Fruit fly (Drosophila melanogaster) whole organism, embryonic: ENCODE results near the gene CG4338.

Experiments
- Adf1 ChIP-seq: fragments of 200-800 bp; sonication (Bioruptor generic); IDR thresholded peaks from 2 replicates; pipeline ENCODE4 v1.3.6; 2022; ENCODE audit warnings: missing biosample characterization, missing genetic modification characterization
- B-H2 ChIP-seq: fragments of 200-800 bp; sonication (Bioruptor generic); optimal IDR thresholded peaks from 2 replicates; lab custom pipeline; 2018; ENCODE audit warnings: missing biosample characterization, mild to moderate bottlenecking, missing genetic modification characterization
- Blimp-1 ChIP-seq: fragments of 200-800 bp; sonication (Bioruptor generic); optimal IDR thresholded peaks from 3 replicates; lab custom pipeline; 2018; ENCODE audit warnings: missing biosample characterization, missing genetic modification characterization, mild to moderate bottlenecking, moderate library complexity, missing genetic modification reagents
- CG10147 ChIP-seq: fragments of 200-800 bp; sonication (Bioruptor generic); optimal IDR thresholded peaks from 2 replicates; lab custom pipeline; 2019; ENCODE audit warnings: missing biosample characterization, mild to moderate bottlenecking, missing genetic modification characterization, moderate library complexity
- CG10959 ChIP-seq: fragments of 200-800 bp; sonication (Bioruptor generic); IDR thresholded peaks from 2 replicates; pipeline ENCODE4 v1.3.6; 2022; ENCODE audit warnings: missing biosample characterization, missing genetic modification characterization
- CG12236 ChIP-seq: fragments of 200-800 bp; sonication (Bioruptor generic); optimal IDR thresholded peaks from 2 replicates; lab custom pipeline; 2016; ENCODE audit warnings: missing biosample characterization, missing genetic modification characterization
- CG12769 ChIP-seq: fragments of 200-800 bp; sonication (Bioruptor generic); optimal IDR thresholded peaks from 2 replicates; lab custom pipeline; 2019; ENCODE audit warnings: missing biosample characterization, mild to moderate bottlenecking, missing genetic modification characterization, moderate library complexity
- CG13287 ChIP-seq: fragments of 200-800 bp; sonication (Bioruptor generic); IDR thresholded peaks from 2 replicates; pipeline ENCODE4 v1.3.6; 2022; ENCODE audit warnings: missing biosample characterization, missing genetic modification characterization; ENCODE audit not compliant: partially characterized antibody
- CG18262 ChIP-seq: fragments of 200-800 bp; optimal IDR thresholded peaks from 3 replicates; lab custom pipeline; 2019; ENCODE audit warnings: missing biosample characterization, mild to moderate bottlenecking, missing genetic modification characterization, moderate library complexity
- CG1832 ChIP-seq: fragments of 200-800 bp; sonication (Bioruptor generic); optimal IDR thresholded peaks from 2 replicates; lab custom pipeline; 2017; ENCODE audit warnings: missing biosample characterization, mild to moderate bottlenecking, missing genetic modification characterization, inconsistent platforms
- CG18476 ChIP-seq: fragments of 200-800 bp; sonication (Bioruptor generic); optimal IDR thresholded peaks from 2 replicates; lab custom pipeline; 2016; ENCODE audit warnings: missing biosample characterization, mild to moderate bottlenecking, missing genetic modification characterization
- CG2129 ChIP-seq: fragments of 200-800 bp; sonication (Bioruptor generic); IDR thresholded peaks from 2 replicates; pipeline ENCODE4 v1.3.6; 2022; ENCODE audit warnings: missing biosample characterization, missing genetic modification characterization; ENCODE audit not compliant: partially characterized antibody
- CG31224 ChIP-seq: fragments of 200-800 bp; sonication (Bioruptor generic); IDR thresholded peaks from 2 replicates; pipeline ENCODE4 v1.3.6; 2022; ENCODE audit warnings: missing biosample characterization, missing genetic modification characterization
- CG32772 ChIP-seq: fragments of 200-800 bp; sonication (Bioruptor generic); IDR thresholded peaks from 2 replicates; pipeline ENCODE4 v1.3.6; 2022; ENCODE audit warnings: missing biosample characterization, missing genetic modification characterization
- CG34376 ChIP-seq: fragments of 200-800 bp; sonication (Bioruptor generic); optimal IDR thresholded peaks from 2 replicates; lab custom pipeline; 2018; ENCODE audit warnings: missing biosample characterization, mild to moderate bottlenecking, missing genetic modification characterization
- CG3726 ChIP-seq: fragments of 200-800 bp; sonication (Bioruptor generic); IDR thresholded peaks from 3 replicates; pipeline ENCODE4, ENCODE4 v1.3.6; 2022; ENCODE audit warnings: missing biosample characterization, missing genetic modification characterization
- CG43689 ChIP-seq: fragments of 200-800 bp; sonication (Bioruptor generic); IDR thresholded peaks from 2 replicates; pipeline ENCODE4 v1.3.6; 2022; ENCODE audit warnings: missing biosample characterization, missing genetic modification characterization
- CG8281 ChIP-seq: fragments of 200-800 bp; sonication (Bioruptor generic); optimal IDR thresholded peaks from 2 replicates; lab custom pipeline; 2018; ENCODE audit warnings: missing biosample characterization, mild to moderate bottlenecking, missing genetic modification characterization, moderate library complexity
- Deaf1 ChIP-seq: fragments of 200-800 bp; optimal IDR thresholded peaks from 3 replicates; lab custom pipeline; 2019; ENCODE audit warnings: missing biosample characterization, mild to moderate bottlenecking, missing genetic modification characterization, moderate library complexity
- Dip3 ChIP-seq: fragments of 200-800 bp; sonication (Bioruptor generic); optimal IDR thresholded peaks from 3 replicates; lab custom pipeline; 2016; ENCODE audit warnings: missing biosample characterization, missing genetic modification characterization
- HHEX ChIP-seq: fragments of 200-800 bp; sonication (Bioruptor generic); optimal IDR thresholded peaks from 3 replicates; lab custom pipeline; 2017; ENCODE audit warnings: missing biosample characterization, mild to moderate bottlenecking, missing genetic modification characterization, missing genetic modification reagents
- Hand ChIP-seq: fragments of 200-800 bp; sonication (Bioruptor generic); optimal IDR thresholded peaks from 2 replicates; lab custom pipeline; 2017; ENCODE audit warnings: mild to moderate bottlenecking, missing biosample characterization, missing genetic modification reagents, missing genetic modification characterization
- Hr39 ChIP-seq: fragments of >200 bp; optimal IDR thresholded peaks from 2 replicates; lab custom pipeline; 2017
- Meics ChIP-seq: fragments of 200-800 bp; sonication (Bioruptor generic); optimal IDR thresholded peaks from 2 replicates; lab custom pipeline; 2017; ENCODE audit warnings: missing biosample characterization, mild to moderate bottlenecking, missing genetic modification characterization
- Mes4 ChIP-seq: fragments of 200-800 bp; sonication (Bioruptor generic); optimal IDR thresholded peaks from 2 replicates; lab custom pipeline; 2016; ENCODE audit warnings: missing biosample characterization, missing genetic modification characterization
- NfI ChIP-seq: fragments of 200-800 bp; sonication (Bioruptor generic); optimal IDR thresholded peaks from 3 replicates; lab custom pipeline; 2018; ENCODE audit warnings: missing biosample characterization, mild to moderate bottlenecking, missing genetic modification characterization, moderate library complexity
- Ravus ChIP-seq: fragments of 200-800 bp; sonication (Bioruptor generic); IDR thresholded peaks from 2 replicates; pipeline ENCODE4 v1.3.6; 2022; ENCODE audit warnings: missing biosample characterization, missing genetic modification characterization
- Ssrp ChIP-seq: fragments of 200-800 bp; sonication (Bioruptor generic); optimal IDR thresholded peaks from 2 replicates; lab custom pipeline; 2018; ENCODE audit warnings: missing biosample characterization, mild to moderate bottlenecking, missing genetic modification characterization, moderate library complexity
- Tbp ChIP-seq: fragments of >200 bp; optimal IDR thresholded peaks from 2 replicates; lab custom pipeline; 2018; ENCODE audit warnings: missing biosample characterization, missing genetic modification characterization
- az2 ChIP-seq: fragments of 200-800 bp; sonication (Bioruptor generic); optimal IDR thresholded peaks from 3 replicates; lab custom pipeline; 2016; ENCODE audit warnings: missing biosample characterization, missing genetic modification characterization
- emc ChIP-seq: fragments of 200-800 bp; sonication (Bioruptor generic); optimal IDR thresholded peaks from 2 replicates; lab custom pipeline; 2016; ENCODE audit warnings: missing biosample characterization, missing genetic modification characterization
- fd3F ChIP-seq: fragments of 200-800 bp; sonication (Bioruptor generic); optimal IDR thresholded peaks from 2 replicates; lab custom pipeline; 2018; ENCODE audit warnings: missing biosample characterization, mild to moderate bottlenecking, missing genetic modification characterization, moderate library complexity
- gsb-n ChIP-seq: fragments of 200-800 bp; sonication (Bioruptor generic); optimal IDR thresholded peaks from 3 replicates; lab custom pipeline; 2018; ENCODE audit warnings: missing biosample characterization, mild to moderate bottlenecking, missing genetic modification characterization
- lov ChIP-seq, 2 experiments: fragments of 200-800 bp in 1 of 2; fragments of >200 bp in 1 of 2; sonication (Bioruptor generic) in 1 of 2; IDR thresholded peaks in 1 of 2; optimal IDR thresholded peaks in 1 of 2; 2 replicates in 1 of 2; 3 replicates in 1 of 2; pipeline versions ENCODE4 v1.3.6 to Lab custom; 2017 to 2022; ENCODE audit warnings: missing biosample characterization in 1 of 2, missing genetic modification characterization in 1 of 2
- nerfin-1 ChIP-seq: fragments of 200-800 bp; sonication (Bioruptor generic); optimal IDR thresholded peaks from 3 replicates; lab custom pipeline; 2019; ENCODE audit warnings: missing biosample characterization, mild to moderate bottlenecking, missing genetic modification characterization, moderate library complexity
- odd ChIP-seq: fragments of 200-800 bp; sonication (Bioruptor generic); optimal IDR thresholded peaks from 2 replicates; lab custom pipeline; 2017; ENCODE audit warnings: missing biosample characterization, mild to moderate bottlenecking, missing genetic modification characterization
- org-1 ChIP-seq: fragments of 200-800 bp; sonication (Bioruptor generic); optimal IDR thresholded peaks from 2 replicates; lab custom pipeline; 2017; ENCODE audit warnings: missing biosample characterization, missing genetic modification characterization
- p53 ChIP-seq: fragments of 200-800 bp; sonication (Bioruptor generic); optimal IDR thresholded peaks from 2 replicates; lab custom pipeline; 2016; ENCODE audit warnings: missing biosample characterization, missing genetic modification characterization
- phol ChIP-seq: fragments of 200-800 bp; sonication (Bioruptor generic); optimal IDR thresholded peaks from 3 replicates; lab custom pipeline; 2018; ENCODE audit warnings: missing biosample characterization, mild to moderate bottlenecking, missing genetic modification characterization, moderate library complexity
- pros ChIP-seq: fragments of 200-800 bp; sonication (Bioruptor generic); optimal IDR thresholded peaks from 3 replicates; lab custom pipeline; 2019; ENCODE audit warnings: missing biosample characterization, mild to moderate bottlenecking, missing genetic modification characterization, moderate library complexity
- repo ChIP-seq: fragments of 200-800 bp; sonication (Bioruptor generic); optimal IDR thresholded peaks from 2 replicates; lab custom pipeline; 2016; ENCODE audit warnings: missing biosample characterization, missing genetic modification characterization
- sisA ChIP-seq: fragments of 200-800 bp; sonication (Bioruptor generic); IDR thresholded peaks from 2 replicates; pipeline ENCODE4 v1.3.6; 2022; ENCODE audit warnings: missing biosample characterization, missing genetic modification characterization
- stwl ChIP-seq: fragments of 200-800 bp; sonication (Bioruptor generic); optimal IDR thresholded peaks from 3 replicates; lab custom pipeline; 2018; ENCODE audit warnings: missing biosample characterization, mild to moderate bottlenecking, missing genetic modification characterization, moderate library complexity
- tna ChIP-seq: fragments of 200-800 bp; sonication (Bioruptor generic); IDR thresholded peaks from 2 replicates; pipeline ENCODE4 v1.3.6; 2022; ENCODE audit warnings: missing biosample characterization, missing genetic modification characterization; ENCODE audit not compliant: partially characterized antibody
- trh ChIP-seq: fragments of 200-800 bp; sonication (Bioruptor generic); optimal IDR thresholded peaks from 2 replicates; lab custom pipeline; 2016; ENCODE audit warnings: missing biosample characterization, missing genetic modification characterization
- unc-4 ChIP-seq: fragments of 200-800 bp; sonication (Bioruptor generic); IDR thresholded peaks from 2 replicates; pipeline ENCODE4 v1.3.6; 2022; ENCODE audit warnings: missing biosample characterization, missing genetic modification characterization; ENCODE audit not compliant: partially characterized antibody
- unpg ChIP-seq: fragments of 200-800 bp; sonication (Bioruptor generic); optimal IDR thresholded peaks from 3 replicates; lab custom pipeline; 2018; ENCODE audit warnings: missing biosample characterization, mild to moderate bottlenecking, missing genetic modification characterization, moderate library complexity
- zfh1 ChIP-seq: fragments of 200-800 bp; sonication (Bioruptor generic); IDR thresholded peaks from 3 replicates; pipeline ENCODE4 v1.3.6; 2022; ENCODE audit warnings: missing biosample characterization, missing genetic modification characterization

The CG4338 gene

DNA sequence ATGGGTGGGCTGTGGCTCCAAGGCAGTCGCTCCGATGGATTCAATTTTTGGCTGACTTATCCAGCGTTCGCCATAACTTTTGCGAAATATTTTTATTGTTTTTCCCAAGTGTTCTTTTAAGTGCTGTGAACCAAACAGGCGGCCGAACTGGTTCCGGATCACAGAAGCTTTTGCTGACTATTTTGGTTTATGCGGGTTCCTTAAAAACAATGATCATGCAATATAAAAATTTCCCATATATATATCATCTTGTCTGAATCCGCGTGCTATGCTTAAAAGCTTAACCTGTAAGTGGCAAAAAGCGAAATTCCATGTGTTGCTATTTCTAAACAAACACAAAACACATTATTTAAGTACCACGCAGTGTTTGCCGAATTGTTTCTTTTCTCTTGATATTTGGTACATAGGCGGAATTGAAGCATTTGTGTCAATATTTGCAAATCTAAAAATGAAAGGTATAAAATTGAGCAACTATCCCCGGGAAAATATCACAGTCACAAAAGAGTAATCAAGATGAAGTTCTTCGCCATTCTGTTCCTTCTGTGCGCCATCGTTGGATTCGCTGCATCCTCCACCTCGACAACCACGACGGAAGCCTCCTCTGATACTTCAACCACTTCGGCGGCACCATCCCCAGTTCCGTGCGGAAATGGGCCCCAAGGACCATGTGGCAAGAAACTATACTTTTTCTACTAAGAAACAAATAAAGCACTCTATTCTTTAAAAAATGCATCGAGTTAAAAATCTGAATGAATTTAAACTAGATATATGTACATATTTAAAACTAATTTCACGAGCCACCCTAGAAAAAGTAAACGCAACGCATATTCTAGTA, 44.8 kb downstream of the CG4338 start, which contains the start of the genes CG6276 and CG44040 (continued):
- TF ChIP-seq Tbp (GFP tag; lab: Kevin White, UChicago) (no peak), Deaf1 (no peak), CG18262 (tag; lab: Kevin White, UChicago) (peak; percentile 48), NfI (GFP tag; lab: Kevin White, UChicago) (peak; percentile 44), CG43689 (GFP tag; lab: Robert Waterston, UW) (peak; percentile 43; the same call in 1 of the 2 replicates), unc-4 (GFP tag; lab: Robert Waterston, UW) (no peak), CG8281 (tag; lab: Kevin White, UChicago) (peak; percentile 38), phol (tag; lab: Kevin White, UChicago) (peak; percentile 42), CG3726 (no peak), nerfin-1 (tag; lab: Kevin White, UChicago) (no peak), Hand (GFP tag; lab: Kevin White, UChicago) (peak; percentile 57), CG10959 (GFP tag; lab: Robert Waterston, UW) (no peak), gsb-n (tag; lab: Kevin White, UChicago) (peak; percentile 2), emc (no peak), Hr39 (lab: Kevin White, UChicago) (no peak), Meics (GFP tag; lab: Kevin White, UChicago) (peak; percentile 72), CG2129 (no peak), odd (GFP tag; lab: Kevin White, UChicago) (no peak), fd3F (peak; percentile 5), pros (GFP tag; lab: Kevin White, UChicago) (no peak), lov (optimal IDR thresholded peaks at IDR 0.05; lab: Kevin White, UChicago) (no peak), lov (GFP tag; IDR thresholded peaks at IDR 0.05; lab: Robert Waterston, UW) (no peak), org-1 (GFP tag; lab: Kevin White, UChicago) (peak; percentile 13), CG12769 (tag; lab: Kevin White, UChicago) (peak; percentile 71), B-H2 (GFP tag; lab: Kevin White, UChicago) (peak; percentile 45), repo (GFP tag; lab: Kevin White, UChicago) (no peak), HHEX (GFP tag; lab: Kevin White, UChicago) (peak; percentile 49), Ravus (GFP tag; lab: Robert Waterston, UW) (no peak), Blimp-1 (GFP tag; lab: Kevin White, UChicago) (peak; percentile 13), Mes4 (GFP tag; lab: Kevin White, UChicago) (no peak), CG34376 (GFP tag; lab: Kevin White, UChicago) (peak; percentile 58), sisA (GFP tag; lab: Robert Waterston, UW) (no peak), tna (no peak), Ssrp (tag; lab: Kevin White, UChicago) (peak; percentile 22), CG12236 (no peak), zfh1 (GFP tag; lab: Robert Waterston, UW) (no peak), trh (GFP tag; lab: Kevin White, UChicago) (no peak), CG10147 (GFP tag; lab: Kevin White, UChicago) (peak; percentile 32), Dip3 (GFP tag; lab: Kevin White, UChicago) (peak; percentile 9), p53 (GFP tag; lab: Kevin White, UChicago) (peak; percentile 23), CG18476 (GFP tag; lab: Kevin White, UChicago) (no peak), az2 (GFP tag; lab: Kevin White, UChicago) (peak; percentile 27), unpg (peak; percentile 50), CG1832 (GFP tag; lab: Kevin White, UChicago) (no peak), CG31224 (GFP tag; lab: Robert Waterston, UW) (no peak), CG32772 (GFP tag; lab: Robert Waterston, UW) (peak; percentile 24; the same call in 1 of the 2 replicates), stwl (tag; lab: Kevin White, UChicago) (peak; percentile 40), Adf1 (GFP tag; lab: Robert Waterston, UW) (0 out of 2 replicates have a peak, but pooled peaks have one; percentile 23), CG13287 (GFP tag; lab: Robert Waterston, UW) (no peak; the same call in 1 of the 2 replicates)
